Fruit fly (Drosophila melanogaster): ENCODE measurements around the gene CG14074.

CG14074 gene

dm6 chr3L:18890283-18891175 lies 24.5 kb downstream of the CG14074 start, which contains the start of gene CG3961 (continued):
- peak; percentile 89 for TF ChIP-seq sisA (GFP tag; IDR thresholded peaks at IDR 0.05)
- TF ChIP-seq E2f1 (GFP tag; IDR thresholded peaks at IDR 0.05): peak; percentile 90
- TF ChIP-seq otp (GFP tag; IDR thresholded peaks at IDR 0.05): 0 out of 3 replicates have a peak, but pooled peaks have one; percentile 63
- peak; percentile 82 for TF ChIP-seq CG14441 (GFP tag; IDR thresholded peaks at IDR 0.05)
- TF ChIP-seq ttk (GFP tag; IDR thresholded peaks at IDR 0.05): peak; percentile 94
- peak; percentile 96 for TF ChIP-seq CG17385 (GFP tag; optimal IDR thresholded peaks at IDR 0.05)
- TF ChIP-seq CG14667 (GFP tag; IDR thresholded peaks at IDR 0.05): peak; percentile 86; the same call in 1 of the 2 replicates
- TF ChIP-seq GATAe (GFP tag; conservative IDR thresholded peaks at IDR 0.05): peak; percentile 66
- TF ChIP-seq salm (tag; optimal IDR thresholded peaks at IDR 0.05): peak; percentile 97
- TF ChIP-seq Aef1 (GFP tag; IDR thresholded peaks at IDR 0.05): peak; percentile 84
- TF ChIP-seq br (optimal IDR thresholded peaks at IDR 0.05): no peak
- peak; percentile 100 for TF ChIP-seq CG18262 (tag; optimal IDR thresholded peaks at IDR 0.05)
- TF ChIP-seq CG4820 (GFP tag; optimal IDR thresholded peaks at IDR 0.05): peak; percentile 98
- TF ChIP-seq bigmax (GFP tag; optimal IDR thresholded peaks at IDR 0.05): no peak
- peak; percentile 90; the same call in 1 of the 3 replicates for TF ChIP-seq CG3726 (GFP tag; IDR thresholded peaks at IDR 0.05)
- peak; percentile 83 for TF ChIP-seq pnt (GFP tag; optimal IDR thresholded peaks at IDR 0.05)
- TF ChIP-seq CG30431 (GFP tag; optimal IDR thresholded peaks at IDR 0.05): peak; percentile 94
- peak; percentile 81 for TF ChIP-seq CG31388 (GFP tag; optimal IDR thresholded peaks at IDR 0.05)
- peak; percentile 99 for TF ChIP-seq CG10979 (tag; optimal IDR thresholded peaks at IDR 0.05)
- peak; percentile 91 for TF ChIP-seq Bteb2 (GFP tag; optimal IDR thresholded peaks at IDR 0.05)
- TF ChIP-seq sug (tag; optimal IDR thresholded peaks at IDR 0.05): peak; percentile 94
- peak; percentile 94 for TF ChIP-seq CG32767 (GFP tag; IDR thresholded peaks at IDR 0.05)
- peak; percentile 89 for TF ChIP-seq Nf-YB (GFP tag; optimal IDR thresholded peaks at IDR 0.05)
- peak; percentile 96 for TF ChIP-seq trem (tag; optimal IDR thresholded peaks at IDR 0.05)
- peak; percentile 97 for TF ChIP-seq CG10462 (GFP tag; optimal IDR thresholded peaks at IDR 0.05)
- peak; percentile 95 for TF ChIP-seq Meics (GFP tag; optimal IDR thresholded peaks at IDR 0.05)
- TF ChIP-seq sens-2 (GFP tag; IDR thresholded peaks at IDR 0.05): no peak; the same call in 1 of the 2 replicates
- TF ChIP-seq crc (GFP tag; optimal IDR thresholded peaks at IDR 0.05): peak; percentile 62
- peak; percentile 96 for TF ChIP-seq Hsf (GFP tag; optimal IDR thresholded peaks at IDR 0.05)
- TF ChIP-seq NC2α (GFP tag; optimal IDR thresholded peaks at IDR 0.05): peak; percentile 80
- TF ChIP-seq CG10366 (GFP tag; IDR thresholded peaks at IDR 0.05): peak; percentile 88
- TF ChIP-seq CG16779 (GFP tag; IDR thresholded peaks at IDR 0.05): peak; percentile 61; the same call in 1 of the 2 replicates
- peak; percentile 91 for TF ChIP-seq CG9215 (GFP tag; IDR thresholded peaks at IDR 0.05)
- peak; percentile 88 for TF ChIP-seq ase (GFP tag; IDR thresholded peaks at IDR 0.05)
- TF ChIP-seq Oli (tag; optimal IDR thresholded peaks at IDR 0.05): peak; percentile 98
- no peak for TF ChIP-seq lov (optimal IDR thresholded peaks at IDR 0.05)
- 0 out of 3 replicates have a peak, but pooled peaks have one; percentile 39 for TF ChIP-seq lov (GFP tag; IDR thresholded peaks at IDR 0.05)
- TF ChIP-seq Six4 (GFP tag; optimal IDR thresholded peaks at IDR 0.05): peak; percentile 96
- peak; percentile 92 for TF ChIP-seq CG17328 (GFP tag; IDR thresholded peaks at IDR 0.05)
- peak; percentile 92 for TF ChIP-seq chn (GFP tag; optimal IDR thresholded peaks at IDR 0.05)
- 0 out of 2 replicates have a peak, but pooled peaks have one; percentile 36 for TF ChIP-seq ham (GFP tag; IDR thresholded peaks at IDR 0.05)
- peak; percentile 71 for TF ChIP-seq CG10565 (GFP tag; optimal IDR thresholded peaks at IDR 0.05)
- peak; percentile 97 to 98 for TF ChIP-seq bsh (GFP tag; optimal IDR thresholded peaks at IDR 0.05)
- no peak for TF ChIP-seq dan (GFP tag; IDR thresholded peaks at IDR 0.05)
- peak; percentile 44; the same call in 1 of the 2 replicates for TF ChIP-seq MBD-R2 (GFP tag; IDR thresholded peaks at IDR 0.05)
- TF ChIP-seq NK7.1 (GFP tag; optimal IDR thresholded peaks at IDR 0.05): peak; percentile 81
- TF ChIP-seq da (GFP tag; optimal IDR thresholded peaks at IDR 0.05): peak; percentile 53
- peak; percentile 90 for TF ChIP-seq sob (GFP tag; IDR thresholded peaks at IDR 0.05)
- peak; percentile 97 for TF ChIP-seq HLHmδ (GFP tag; optimal IDR thresholded peaks at IDR 0.05)
- peak; percentile 73 for TF ChIP-seq al (GFP tag; IDR thresholded peaks at IDR 0.05)
